In genomic region chrV:11677494-11677893, ce11 we compare ENCODE assay signal across 2 worm cellular contexts.
TF ChIP-seq lines count a peak whose summit lies in the region.

No protein-coding gene starts in this region.

TF ChIP-seq in whole organism, L1 larva, 84 proteins besides CTCF, POLR2A, EP300 and RAD21 (continued from another document):
- TF ChIP-seq hpl-2 (GFP tag; optimal IDR thresholded peaks at IDR 0.05; lab: Kevin White, UChicago) (no peak), nhr-20 (tag; optimal IDR thresholded peaks at IDR 0.05; lab: Kevin White, UChicago) (no peak), egl-13 (tag; optimal IDR thresholded peaks at IDR 0.05; lab: Kevin White, UChicago) (no peak), rnt-1 (tag; optimal IDR thresholded peaks at IDR 0.05; lab: Kevin White, UChicago) (peak; percentile 55), snu-23 (GFP tag; optimal IDR thresholded peaks at IDR 0.05; lab: Kevin White, UChicago) (peak; percentile 25), ets-5 (GFP tag; IDR thresholded peaks at IDR 0.05; lab: Robert Waterston, UW) (no peak), ceh-63 (GFP tag; optimal IDR thresholded peaks at IDR 0.05; lab: Kevin White, UChicago) (no peak), nhr-84 (tag; optimal IDR thresholded peaks at IDR 0.05; lab: Kevin White, UChicago) (no peak), fos-1 (tag; optimal IDR thresholded peaks at IDR 0.05; lab: Kevin White, UChicago) (no peak), unc-86 (tag; optimal IDR thresholded peaks at IDR 0.05; lab: Kevin White, UChicago) (no peak), C04F5.9 (tag; optimal IDR thresholded peaks at IDR 0.05; lab: Kevin White, UChicago) (no peak), pqm-1 (tag; optimal IDR thresholded peaks at IDR 0.05; lab: Kevin White, UChicago) (no peak), sptf-1 (tag; optimal IDR thresholded peaks at IDR 0.05; lab: Kevin White, UChicago) (no peak), snpc-4 (tag; optimal IDR thresholded peaks at IDR 0.05; lab: Kevin White, UChicago) (no peak), F16B12.6 (tag; optimal IDR thresholded peaks at IDR 0.05; lab: Kevin White, UChicago) (no peak), nhr-90 (tag; optimal IDR thresholded peaks at IDR 0.05; lab: Kevin White, UChicago; ENCODE audit: poor library complexity) (no peak), ceh-90 (tag; optimal IDR thresholded peaks at IDR 0.05; lab: Kevin White, UChicago) (no peak), lin-13 (GFP tag; optimal IDR thresholded peaks at IDR 0.05; lab: Kevin White, UChicago) (no peak), nhr-12 (tag; optimal IDR thresholded peaks at IDR 0.05; lab: Kevin White, UChicago) (no peak), tlp-1 (tag; optimal IDR thresholded peaks at IDR 0.05; lab: Kevin White, UChicago) (no peak), lin-14 (GFP tag; optimal IDR thresholded peaks at IDR 0.05; lab: Kevin White, UChicago) (peak; percentile 81), nhr-47 (tag; optimal IDR thresholded peaks at IDR 0.05; lab: Kevin White, UChicago) (no peak), elt-2 (tag; optimal IDR thresholded peaks at IDR 0.05; lab: Kevin White, UChicago) (no peak), jun-1 (tag; optimal IDR thresholded peaks at IDR 0.05; lab: Kevin White, UChicago) (no peak), Y116A8C.19 (tag; optimal IDR thresholded peaks at IDR 0.05; lab: Kevin White, UChicago; ENCODE audit: borderline replicate concordance) (no peak), unc-130 (tag; optimal IDR thresholded peaks at IDR 0.05; lab: Kevin White, UChicago) (peak; percentile 52), grh-1 (GFP tag; IDR thresholded peaks at IDR 0.05; lab: Robert Waterston, UW) (no peak), pax-3 (tag; optimal IDR thresholded peaks at IDR 0.05; lab: Kevin White, UChicago) (no peak), nhr-85 (tag; lab: Kevin White, UChicago) (peak; percentile 29), dpl-1 (GFP tag; optimal IDR thresholded peaks at IDR 0.05; lab: Kevin White, UChicago) (no peak), ceh-8 (GFP tag; optimal IDR thresholded peaks at IDR 0.05; lab: Kevin White, UChicago) (no peak), ztf-11 (tag; optimal IDR thresholded peaks at IDR 0.05; lab: Kevin White, UChicago) (no peak), mdl-1 (tag; optimal IDR thresholded peaks at IDR 0.05; lab: Kevin White, UChicago) (no peak), fkh-10 (GFP tag; optimal IDR thresholded peaks at IDR 0.05; lab: Kevin White, UChicago) (no peak), lir-3 (tag; optimal IDR thresholded peaks at IDR 0.05; lab: Kevin White, UChicago; ENCODE audit: poor library complexity) (no peak), unc-30 (tag; optimal IDR thresholded peaks at IDR 0.05; lab: Kevin White, UChicago) (no peak), lsy-2 (tag; optimal IDR thresholded peaks at IDR 0.05; lab: Kevin White, UChicago) (peak in 1 of 2 experiments; percentile 50), ceh-82 (tag; optimal IDR thresholded peaks at IDR 0.05; lab: Kevin White, UChicago) (no peak), swsn-7 (tag; optimal IDR thresholded peaks at IDR 0.05; lab: Kevin White, UChicago) (no peak), egl-27 (tag; optimal IDR thresholded peaks at IDR 0.05; lab: Kevin White, UChicago) (no peak), fkh-4 (tag; optimal IDR thresholded peaks at IDR 0.05; lab: Kevin White, UChicago; ENCODE audit: borderline replicate concordance) (no peak), zip-4 (GFP tag; optimal IDR thresholded peaks at IDR 0.05; lab: Kevin White, UChicago) (no peak), nhr-71 (tag; optimal IDR thresholded peaks at IDR 0.05; lab: Kevin White, UChicago) (peak; percentile 19), C34B4.2 (tag; optimal IDR thresholded peaks at IDR 0.05; lab: Kevin White, UChicago) (no peak), nhr-28 (tag; optimal IDR thresholded peaks at IDR 0.05; lab: Kevin White, UChicago) (no peak), blmp-1 (tag; optimal IDR thresholded peaks at IDR 0.05; lab: Kevin White, UChicago) (peak; percentile 97), unc-98 (GFP tag; IDR thresholded peaks at IDR 0.05; lab: Robert Waterston, UW) (no peak), tbx-2 (tag; optimal IDR thresholded peaks at IDR 0.05; lab: Kevin White, UChicago) (no peak), nhr-237 (tag; optimal IDR thresholded peaks at IDR 0.05; lab: Kevin White, UChicago) (no peak), hlh-4 (tag; optimal IDR thresholded peaks at IDR 0.05; lab: Kevin White, UChicago) (no peak), ztf-4 (tag; optimal IDR thresholded peaks at IDR 0.05; lab: Kevin White, UChicago) (no peak), C16A3.4 (tag; optimal IDR thresholded peaks at IDR 0.05; lab: Kevin White, UChicago) (no peak), vab-15 (tag; optimal IDR thresholded peaks at IDR 0.05; lab: Kevin White, UChicago) (no peak), lin-35 (GFP tag; optimal IDR thresholded peaks at IDR 0.05; lab: Kevin White, UChicago) (no peak), pag-3 (tag; optimal IDR thresholded peaks at IDR 0.05; lab: Kevin White, UChicago; ENCODE audit: borderline replicate concordance, insufficient read depth) (peak; percentile 12), mep-1 (tag; optimal IDR thresholded peaks at IDR 0.05; lab: Kevin White, UChicago) (peak; percentile 38), aly-2 (tag; optimal IDR thresholded peaks at IDR 0.05; lab: Kevin White, UChicago) (no peak), alr-1 (tag; optimal IDR thresholded peaks at IDR 0.05; lab: Kevin White, UChicago; ENCODE audit: borderline replicate concordance) (no peak), skn-1 (tag; optimal IDR thresholded peaks at IDR 0.05; lab: Kevin White, UChicago) (no peak), elt-3 (tag; optimal IDR thresholded peaks at IDR 0.05; lab: Kevin White, UChicago) (peak in 1 of 6 experiments; percentile 70), nhr-77 (tag; optimal IDR thresholded peaks at IDR 0.05; lab: Kevin White, UChicago) (no peak), ceh-88 (GFP tag; IDR thresholded peaks at IDR 0.05; lab: Robert Waterston, UW) (no peak), lin-15B (tag; optimal IDR thresholded peaks at IDR 0.05; lab: Kevin White, UChicago) (no peak), sup-37 (GFP tag; optimal IDR thresholded peaks at IDR 0.05; lab: Kevin White, UChicago) (no peak), isw-1 (GFP tag; IDR thresholded peaks at IDR 0.05; lab: Robert Waterston, UW) (no peak), sox-4 (tag; optimal IDR thresholded peaks at IDR 0.05; lab: Kevin White, UChicago) (no peak), nhr-11 (tag; optimal IDR thresholded peaks at IDR 0.05; lab: Kevin White, UChicago) (no peak), mef-2 (tag; optimal IDR thresholded peaks at IDR 0.05; lab: Kevin White, UChicago) (no peak), ama-1 (optimal IDR thresholded peaks at IDR 0.05; lab: Kevin White, UChicago) (no peak)
TF ChIP-seq in whole organism, L1 larva: peak in this region for 12.

TF ChIP-seq in whole organism, L2 larva, 48 proteins besides CTCF, POLR2A, EP300 and RAD21 (continued from another document):
- TF ChIP-seq blmp-1 (tag; optimal IDR thresholded peaks at IDR 0.05; lab: Kevin White, UChicago; ENCODE audit: insufficient read depth): peak; percentile 17
- TF ChIP-seq mab-5 (tag; optimal IDR thresholded peaks at IDR 0.05; lab: Kevin White, UChicago): no peak
- TF ChIP-seq egl-27 (tag; optimal IDR thresholded peaks at IDR 0.05; lab: Kevin White, UChicago): no peak
